Worm (Caenorhabditis elegans) whole organism, L1 larva: ENCODE data around the gene otpl-2.

ENCODE experiments used
- C04F5.9 ChIP-seq: sonication (generic microtip); optimal IDR thresholded peaks from 2 replicates; lab custom pipeline; 2016; ENCODE audit warnings: missing genetic modification characterization, missing compliant biosample characterization
- C16A3.4 ChIP-seq: fragments of 150-350 bp; optimal IDR thresholded peaks from 2 replicates; lab custom pipeline; 2014; ENCODE audit warnings: missing biosample characterization, missing genetic modification characterization
- Y116A8C.19 ChIP-seq: sonication (generic microtip); optimal IDR thresholded peaks from 2 replicates; lab custom pipeline; 2016; ENCODE audit warnings: missing compliant biosample characterization, missing genetic modification characterization, borderline replicate concordance
- aha-1 ChIP-seq: fragments of 150-350 bp; optimal IDR thresholded peaks from 2 replicates; lab custom pipeline; 2014; ENCODE audit warnings: missing biosample characterization, missing genetic modification characterization
- alr-1 ChIP-seq: fragments of 200-800 bp; sonication (Bioruptor generic); optimal IDR thresholded peaks from 2 replicates; lab custom pipeline; 2018; ENCODE audit warnings: borderline replicate concordance, mild to moderate bottlenecking, missing genetic modification characterization, missing compliant biosample characterization
- aly-2 ChIP-seq: fragments of 150-350 bp; optimal IDR thresholded peaks from 2 replicates; lab custom pipeline; 2014; ENCODE audit warnings: missing biosample characterization, missing genetic modification characterization
- ceh-82 ChIP-seq, 3 experiments: fragments of 150-350 bp in 1 of 3; sonication (generic microtip) in 2 of 3; optimal IDR thresholded peaks; 2 replicates each; lab custom pipeline; 2014 to 2017; ENCODE audit warnings: missing biosample characterization in 3 of 3, missing genetic modification characterization in 3 of 3
- ceh-88 ChIP-seq: fragments of 200-800 bp; sonication (Bioruptor generic); IDR thresholded peaks from 2 replicates; pipeline ENCODE4 v1.3.6; 2022; ENCODE audit warnings: missing genetic modification characterization, missing compliant biosample characterization
- ces-1 ChIP-seq: fragments of 150-350 bp; optimal IDR thresholded peaks from 2 replicates; lab custom pipeline; 2014; ENCODE audit warnings: missing biosample characterization, missing genetic modification reagents, missing genetic modification characterization
- dpl-1 ChIP-seq, 3 experiments: fragments of 150-350 bp in 2 of 3; sonication (generic microtip) in 1 of 3; optimal IDR thresholded peaks; 2 replicates each; lab custom pipeline; 2014 to 2017; ENCODE audit warnings: missing biosample characterization in 3 of 3, missing genetic modification characterization in 3 of 3, missing genetic modification reagents in 3 of 3
- dsc-1 ChIP-seq: sonication (generic microtip); optimal IDR thresholded peaks from 2 replicates; lab custom pipeline; 2016; ENCODE audit warnings: mild to moderate bottlenecking, missing genetic modification characterization, missing compliant biosample characterization
- efl-1 ChIP-seq, 4 experiments: fragments of 150-350 bp; optimal IDR thresholded peaks in 3 of 4; peaks in 1 of 4; 1 replicate in 1 of 4; 2 replicates in 3 of 4; lab custom pipeline; 2014; ENCODE audit warnings: missing biosample characterization in 2 of 4, missing genetic modification characterization in 2 of 4, missing genetic modification reagents in 2 of 4
- efl-3 ChIP-seq: fragments of 200-800 bp; sonication (Bioruptor generic); optimal IDR thresholded peaks from 2 replicates; lab custom pipeline; 2018; ENCODE audit warnings: mild to moderate bottlenecking, missing genetic modification characterization, missing compliant biosample characterization
- egl-13 ChIP-seq: sonication (generic microtip); optimal IDR thresholded peaks from 2 replicates; lab custom pipeline; 2016; ENCODE audit warnings: missing genotype, missing genetic modification reagents, missing genetic modification characterization, missing compliant biosample characterization
- elt-2 ChIP-seq: sonication (generic microtip); optimal IDR thresholded peaks from 2 replicates; lab custom pipeline; 2016; ENCODE audit warnings: missing genetic modification characterization, mild to moderate bottlenecking, inconsistent platforms, missing compliant biosample characterization, missing genetic modification reagents
- elt-3 ChIP-seq, 6 experiments: fragments of 150-350 bp in 1 of 6; sonication (generic microtip); optimal IDR thresholded peaks; 2 replicates each; lab custom pipeline; 2017 to 2018; ENCODE audit warnings: missing biosample characterization in 6 of 6, missing genetic modification characterization in 6 of 6, inconsistent platforms in 1 of 6
- ets-5 ChIP-seq: fragments of 200-800 bp; sonication (Bioruptor generic); IDR thresholded peaks from 2 replicates; pipeline ENCODE4 v1.3.6; 2022; ENCODE audit warnings: missing genetic modification characterization, missing compliant biosample characterization
- fkh-4 ChIP-seq: sonication (generic microtip); optimal IDR thresholded peaks from 2 replicates; lab custom pipeline; 2016; ENCODE audit warnings: missing compliant biosample characterization, missing genetic modification characterization, borderline replicate concordance
- fkh-8 ChIP-seq: sonication (generic microtip); optimal IDR thresholded peaks from 2 replicates; lab custom pipeline; 2016; ENCODE audit warnings: mild to moderate bottlenecking, missing genetic modification characterization, missing compliant biosample characterization
- hlh-17 ChIP-seq: fragments of 200-800 bp; sonication (Bioruptor generic); optimal IDR thresholded peaks from 2 replicates; lab custom pipeline; 2018; ENCODE audit warnings: missing genetic modification characterization, mild to moderate bottlenecking, missing compliant biosample characterization, moderate library complexity, borderline replicate concordance
- irx-1 ChIP-seq: sonication (generic microtip); optimal IDR thresholded peaks from 2 replicates; lab custom pipeline; 2016; ENCODE audit warnings: missing genetic modification characterization, missing compliant biosample characterization
- jun-1 ChIP-seq: fragments of 150-350 bp; optimal IDR thresholded peaks from 2 replicates; lab custom pipeline; 2014; ENCODE audit warnings: missing biosample characterization, missing genetic modification reagents, missing genetic modification characterization
- lin-13 ChIP-seq: fragments of 150-350 bp; optimal IDR thresholded peaks from 2 replicates; lab custom pipeline; 2014; ENCODE audit warnings: missing biosample characterization, missing genetic modification reagents, missing genetic modification characterization
- lin-35 ChIP-seq, 2 experiments: fragments of 150-350 bp; optimal IDR thresholded peaks; 2 replicates each; lab custom pipeline; 2014; ENCODE audit warnings: missing biosample characterization in 2 of 2, missing genetic modification characterization in 2 of 2, missing genetic modification reagents in 2 of 2
- lin-39 ChIP-seq: fragments of 150-350 bp; optimal IDR thresholded peaks from 2 replicates; lab custom pipeline; 2014; ENCODE audit warnings: missing biosample characterization, missing genetic modification reagents, missing genetic modification characterization
- mdl-1 ChIP-seq, 2 experiments: fragments of 150-350 bp; optimal IDR thresholded peaks; 2 replicates each; lab custom pipeline; 2014 to 2017; ENCODE audit warnings: missing biosample characterization in 2 of 2, missing genetic modification characterization in 2 of 2, inconsistent platforms in 1 of 2
- mef-2 ChIP-seq: fragments of 150-350 bp; optimal IDR thresholded peaks from 2 replicates; lab custom pipeline; 2014; ENCODE audit warnings: missing biosample characterization, missing genetic modification characterization
- nhr-11 ChIP-seq: fragments of 150-350 bp; optimal IDR thresholded peaks from 2 replicates; lab custom pipeline; 2014; ENCODE audit warnings: missing biosample characterization, missing genetic modification characterization
- nhr-12 ChIP-seq: sonication (generic microtip); optimal IDR thresholded peaks from 2 replicates; lab custom pipeline; 2017; ENCODE audit warnings: missing biosample characterization, missing genetic modification characterization
- nhr-19 ChIP-seq: fragments of 200-800 bp; sonication (Bioruptor generic); conservative IDR thresholded peaks from 2 replicates; pipeline ENCODE4 v1.3.6; 2022; ENCODE audit warnings: missing genetic modification characterization, missing compliant biosample characterization
- nhr-20 ChIP-seq: sonication (generic microtip); optimal IDR thresholded peaks from 2 replicates; lab custom pipeline; 2016; ENCODE audit warnings: mild to moderate bottlenecking, missing genetic modification characterization, missing compliant biosample characterization
- nhr-28 ChIP-seq: fragments of 150-350 bp; optimal IDR thresholded peaks from 2 replicates; lab custom pipeline; 2014; ENCODE audit warnings: missing biosample characterization, missing genetic modification characterization
- nhr-47 ChIP-seq: sonication (generic microtip); optimal IDR thresholded peaks from 2 replicates; lab custom pipeline; 2016; ENCODE audit warnings: mild to moderate bottlenecking, missing genetic modification characterization, moderate library complexity, missing compliant biosample characterization
- nhr-71 ChIP-seq: sonication (generic microtip); optimal IDR thresholded peaks from 2 replicates; lab custom pipeline; 2016; ENCODE audit warnings: mild to moderate bottlenecking, missing genetic modification characterization, moderate library complexity, missing compliant biosample characterization
- nhr-84 ChIP-seq: sonication (generic microtip); optimal IDR thresholded peaks from 2 replicates; lab custom pipeline; 2017; ENCODE audit warnings: missing biosample characterization, missing genetic modification characterization
- snpc-4 ChIP-seq: fragments of 150-350 bp; optimal IDR thresholded peaks from 2 replicates; lab custom pipeline; 2014; ENCODE audit warnings: missing biosample characterization, missing genetic modification characterization
- sup-37 ChIP-seq: fragments of 200-800 bp; sonication (Bioruptor generic); optimal IDR thresholded peaks from 2 replicates; lab custom pipeline; 2018; ENCODE audit warnings: mild to moderate bottlenecking, missing genetic modification characterization, missing compliant biosample characterization
- swsn-7 ChIP-seq: sonication (generic microtip); optimal IDR thresholded peaks from 2 replicates; lab custom pipeline; 2016; ENCODE audit warnings: missing genetic modification characterization, missing compliant biosample characterization
- tbx-2 ChIP-seq: sonication (generic microtip); optimal IDR thresholded peaks from 2 replicates; lab custom pipeline; 2016; ENCODE audit warnings: missing genetic modification characterization, missing compliant biosample characterization
- unc-30 ChIP-seq: sonication (generic microtip); optimal IDR thresholded peaks from 2 replicates; lab custom pipeline; 2017; ENCODE audit warnings: missing biosample characterization, missing genetic modification characterization
- unc-86 ChIP-seq: sonication (generic microtip); optimal IDR thresholded peaks from 2 replicates; lab custom pipeline; 2016; ENCODE audit warnings: missing genetic modification characterization, missing compliant biosample characterization
- unc-98 ChIP-seq: fragments of 200-800 bp; sonication (Bioruptor generic); IDR thresholded peaks from 2 replicates; pipeline ENCODE4 v1.3.6; 2022; ENCODE audit warnings: missing genetic modification characterization, missing compliant biosample characterization
- vab-15 ChIP-seq: sonication (generic microtip); optimal IDR thresholded peaks from 2 replicates; lab custom pipeline; 2017; ENCODE audit warnings: missing genotype, mild to moderate bottlenecking, missing genetic modification characterization, missing compliant biosample characterization
- xbp-1 ChIP-seq: sonication (generic microtip); optimal IDR thresholded peaks from 2 replicates; lab custom pipeline; 2016; ENCODE audit warnings: missing genetic modification characterization, missing compliant biosample characterization

otpl-2 gene

ce11 chrV:4081283-4081682 is 7.7 kb downstream of the otpl-2 start, which contains the start of gene srh-211:
Gene srh-211 (minus strand): TSS chrV:4081383.
- no peak for TF ChIP-seq tbx-2 (tag; lab: Kevin White, UChicago)
- TF ChIP-seq egl-13 (tag; lab: Kevin White, UChicago) = no peak
- no peak for TF ChIP-seq irx-1 (tag; lab: Kevin White, UChicago)
- no peak for TF ChIP-seq lin-35 (GFP tag; optimal IDR thresholded peaks at IDR 0.05; lab: Kevin White, UChicago)
- TF ChIP-seq elt-2 (tag; lab: Kevin White, UChicago) = no peak
- no peak for TF ChIP-seq lin-13 (GFP tag; lab: Kevin White, UChicago)

ce11 chrV:4082952-4083351 is 9.4 kb downstream of the otpl-2 start, which contains the start of gene F38H12.5:
Gene F38H12.5 (minus strand): TSS chrV:4083052.
- TF ChIP-seq egl-13 (tag; lab: Kevin White, UChicago) = no peak
- no peak for TF ChIP-seq xbp-1 (tag; lab: Kevin White, UChicago)
- no peak for TF ChIP-seq mef-2 (tag; lab: Kevin White, UChicago)
- TF ChIP-seq unc-30 (tag; lab: Kevin White, UChicago) = no peak
- TF ChIP-seq ets-5 (GFP tag; lab: Robert Waterston, UW) = no peak
- no peak for TF ChIP-seq ceh-88
- no peak for TF ChIP-seq fkh-4
- no peak for TF ChIP-seq nhr-20
- TF ChIP-seq dsc-1 (tag; lab: Kevin White, UChicago) = no peak
- no peak for TF ChIP-seq nhr-71 (tag; lab: Kevin White, UChicago)
- TF ChIP-seq nhr-12 (tag; lab: Kevin White, UChicago) = no peak
- no peak for TF ChIP-seq alr-1 (tag; lab: Kevin White, UChicago)
- TF ChIP-seq dpl-1 (GFP tag; optimal IDR thresholded peaks at IDR 0.05; lab: Kevin White, UChicago) = no peak
- no peak for TF ChIP-seq aha-1
- no peak for TF ChIP-seq lin-35 (GFP tag; optimal IDR thresholded peaks at IDR 0.05; lab: Kevin White, UChicago)
- TF ChIP-seq swsn-7 (tag; lab: Kevin White, UChicago) = no peak
- TF ChIP-seq, all 84 proteins: peak for 0

ce11 chrV:4094740-4095139 is 21.2 kb downstream of the otpl-2 start, which contains the start of gene nhr-181:
Gene nhr-181 (plus strand): TSS chrV:4095040.
- TF ChIP-seq Y116A8C.19 (tag; lab: Kevin White, UChicago) = no peak
- TF ChIP-seq nhr-28 (tag; lab: Kevin White, UChicago) = no peak
- no peak for TF ChIP-seq unc-86 (tag; lab: Kevin White, UChicago)
- TF ChIP-seq aha-1 = no peak
- TF ChIP-seq sup-37 (GFP tag; lab: Kevin White, UChicago) = no peak
- TF ChIP-seq jun-1 (tag; lab: Kevin White, UChicago) = no peak
- no peak for TF ChIP-seq egl-13 (tag; lab: Kevin White, UChicago)
- no peak for TF ChIP-seq nhr-47 (tag; lab: Kevin White, UChicago)
- no peak for TF ChIP-seq nhr-19 (GFP tag; lab: Robert Waterston, UW)
- TF ChIP-seq swsn-7 (tag; lab: Kevin White, UChicago) = no peak
- no peak for TF ChIP-seq ces-1 (GFP tag; lab: Kevin White, UChicago)
- no peak for TF ChIP-seq unc-98 (GFP tag; lab: Robert Waterston, UW)
- no peak for TF ChIP-seq fkh-4
- TF ChIP-seq lin-13 (GFP tag; lab: Kevin White, UChicago) = no peak

- TF ChIP-seq jun-1 (tag; lab: Kevin White, UChicago) = no peak
- TF ChIP-seq ceh-82 (tag; optimal IDR thresholded peaks at IDR 0.05; lab: Kevin White, UChicago) = no peak
- no peak for TF ChIP-seq nhr-84
- TF ChIP-seq efl-1 (optimal IDR thresholded peaks at IDR 0.05; lab: Kevin White, UChicago) = no peak
- no peak for TF ChIP-seq efl-1 (GFP tag; optimal IDR thresholded peaks at IDR 0.05 in 1 of 2; lab: Kevin White, UChicago)
- TF ChIP-seq fkh-8 (tag; lab: Kevin White, UChicago) = no peak
- TF ChIP-seq C16A3.4 = no peak
- no peak for TF ChIP-seq elt-3 (tag; optimal IDR thresholded peaks at IDR 0.05; lab: Kevin White, UChicago)
- no peak for TF ChIP-seq mdl-1 (tag; optimal IDR thresholded peaks at IDR 0.05; lab: Kevin White, UChicago)
- no peak for TF ChIP-seq egl-13 (tag; lab: Kevin White, UChicago)
- TF ChIP-seq fkh-4 = no peak
- no peak for TF ChIP-seq C04F5.9 (tag; lab: Kevin White, UChicago)
- no peak for TF ChIP-seq hlh-17 (GFP tag; lab: Kevin White, UChicago)
- no peak for TF ChIP-seq nhr-11 (tag; lab: Kevin White, UChicago)
- TF ChIP-seq snpc-4 = no peak
- no peak for TF ChIP-seq efl-3
- no peak for TF ChIP-seq vab-15 (tag; lab: Kevin White, UChicago)
- TF ChIP-seq aly-2 (tag; lab: Kevin White, UChicago) = no peak
- no peak for TF ChIP-seq nhr-20
- no peak for TF ChIP-seq lin-39
These were observed 28.0 kb downstream of the otpl-2 start, which contains the start of gene srj-40 for ce11 chrV:4101567-4101966. Gene srj-40 (plus strand): TSS chrV:4101867.
